Fruit fly (Drosophila melanogaster) whole organism, wandering third instar larva: ENCODE results near the gene gt.

Source experiments
- CG32264 ChIP-seq: fragments of 200-800 bp; sonication (Bioruptor generic); optimal IDR thresholded peaks from 2 replicates; lab custom pipeline; 2016; ENCODE audit warnings: missing biosample characterization, missing genetic modification characterization
- CrebA ChIP-seq: fragments of 200-800 bp; sonication (Bioruptor generic); optimal IDR thresholded peaks from 2 replicates; lab custom pipeline; 2016; ENCODE audit warnings: missing biosample characterization, mild to moderate bottlenecking, missing genetic modification characterization, borderline replicate concordance
- Dfd ChIP-seq: fragments of >200 bp; optimal IDR thresholded peaks from 2 replicates; lab custom pipeline; 2017; ENCODE audit warnings: missing biosample characterization, missing genetic modification characterization
- Dif ChIP-seq: fragments of 200-275, 200-300 bp; sonication (Bioruptor generic); optimal IDR thresholded peaks from 2 replicates; lab custom pipeline; 2018; ENCODE audit warnings: missing biosample characterization, missing genetic modification characterization; ENCODE audit not compliant: partially characterized antibody
- GATAd ChIP-seq: sonication (Bioruptor generic); optimal IDR thresholded peaks from 2 replicates; lab custom pipeline; 2016; ENCODE audit warnings: missing biosample characterization, missing genetic modification characterization
- HLH106 ChIP-seq: fragments of 200-800 bp; optimal IDR thresholded peaks from 3 replicates; lab custom pipeline; 2019; ENCODE audit warnings: missing biosample characterization, mild to moderate bottlenecking, missing genetic modification characterization, moderate library complexity
- Hr83 ChIP-seq: fragments of 200-300 bp; sonication (Bioruptor generic); optimal IDR thresholded peaks from 2 replicates; lab custom pipeline; 2016; ENCODE audit warnings: missing biosample characterization, mild to moderate bottlenecking, missing genetic modification characterization, moderate library complexity; ENCODE audit not compliant: poor library complexity, severe bottlenecking
- Jra ChIP-seq: sonication (Bioruptor generic); optimal IDR thresholded peaks from 2 replicates; lab custom pipeline; 2016; ENCODE audit warnings: missing biosample characterization, missing genetic modification characterization
- Mio ChIP-seq: sonication (Bioruptor generic); optimal IDR thresholded peaks from 2 replicates; lab custom pipeline; 2016; ENCODE audit warnings: missing biosample characterization, missing genetic modification characterization
- N ChIP-seq: fragments of >200 bp; optimal IDR thresholded peaks from 2 replicates; lab custom pipeline; 2018; ENCODE audit warnings: missing biosample characterization, missing external identifiers, missing genetic modification characterization
- OdsH ChIP-seq: fragments of 200-800 bp; sonication (Bioruptor generic); optimal IDR thresholded peaks from 2 replicates; lab custom pipeline; 2016; ENCODE audit warnings: missing biosample characterization, mild to moderate bottlenecking, missing genetic modification characterization
- Rel ChIP-seq, 2 experiments: fragments of 200-800 bp; sonication (Bioruptor generic) in 1 of 2; optimal IDR thresholded peaks; 2 replicates in 1 of 2; 3 replicates in 1 of 2; lab custom pipeline; 2016 to 2019; ENCODE audit warnings: mild to moderate bottlenecking in 2 of 2, missing biosample characterization in 2 of 2, missing genetic modification characterization in 2 of 2, moderate library complexity in 1 of 2
- Vsx2 ChIP-seq: fragments of 200-300, 225-300 bp; sonication (Bioruptor generic); optimal IDR thresholded peaks from 2 replicates; lab custom pipeline; 2018; ENCODE audit warnings: missing biosample characterization, missing genetic modification characterization; ENCODE audit not compliant: partially characterized antibody
- br ChIP-seq: fragments of 200-800 bp; sonication (Bioruptor generic); optimal IDR thresholded peaks from 2 replicates; lab custom pipeline; 2016; ENCODE audit warnings: missing biosample characterization, missing genetic modification characterization
- brk ChIP-seq: fragments of 200-800 bp; sonication (Bioruptor generic); optimal IDR thresholded peaks from 2 replicates; lab custom pipeline; 2016; ENCODE audit warnings: missing biosample characterization, mild to moderate bottlenecking, missing genetic modification characterization
- dmrt93B ChIP-seq: fragments of 200-800 bp; sonication (Bioruptor generic); optimal IDR thresholded peaks from 2 replicates; lab custom pipeline; 2018; ENCODE audit warnings: missing biosample characterization, mild to moderate bottlenecking, missing genetic modification characterization
- ey ChIP-seq: fragments of 200-800 bp; sonication (Bioruptor generic); optimal IDR thresholded peaks from 2 replicates; lab custom pipeline; 2016; ENCODE audit warnings: missing biosample characterization, missing genetic modification characterization
- foxo ChIP-seq, 2 experiments: fragments of 200-800 bp; sonication (Bioruptor generic); optimal IDR thresholded peaks; 2 replicates in 1 of 2; 3 replicates in 1 of 2; lab custom pipeline; 2016 to 2017; ENCODE audit warnings: missing biosample characterization in 2 of 2, missing genetic modification characterization in 2 of 2
- fru ChIP-seq: fragments of 200-800 bp; sonication (Bioruptor generic); optimal IDR thresholded peaks from 3 replicates; lab custom pipeline; 2016; ENCODE audit warnings: missing biosample characterization, mild to moderate bottlenecking, missing genetic modification characterization
- h ChIP-seq: fragments of 200-800 bp; sonication (Bioruptor generic); optimal IDR thresholded peaks from 3 replicates; lab custom pipeline; 2016; ENCODE audit warnings: missing biosample characterization, mild to moderate bottlenecking, missing genetic modification characterization
- lola ChIP-seq: fragments of >200 bp; optimal IDR thresholded peaks from 2 replicates; lab custom pipeline; 2017; ENCODE audit warnings: missing biosample characterization, missing genetic modification characterization
- pan ChIP-seq: fragments of >200 bp; optimal IDR thresholded peaks from 2 replicates; lab custom pipeline; 2017
- psq ChIP-seq: fragments of 200-800 bp; sonication (Bioruptor generic); optimal IDR thresholded peaks from 3 replicates; lab custom pipeline; 2017; ENCODE audit warnings: missing biosample characterization, mild to moderate bottlenecking, missing genetic modification characterization, moderate library complexity
- rgr ChIP-seq: fragments of 200-800 bp; sonication (Bioruptor generic); optimal IDR thresholded peaks from 3 replicates; lab custom pipeline; 2016; ENCODE audit warnings: missing biosample characterization, mild to moderate bottlenecking, missing genetic modification characterization
- sage ChIP-seq: fragments of 200-800 bp; sonication (Bioruptor generic); optimal IDR thresholded peaks from 2 replicates; lab custom pipeline; 2016; ENCODE audit warnings: missing biosample characterization, mild to moderate bottlenecking, missing genetic modification characterization
- tai ChIP-seq: sonication (Bioruptor generic); optimal IDR thresholded peaks from 2 replicates; lab custom pipeline; 2016; ENCODE audit warnings: missing biosample characterization, missing genetic modification characterization
- usp ChIP-seq: fragments of >200 bp; optimal IDR thresholded peaks from 2 replicates; lab custom pipeline; 2017; ENCODE audit warnings: missing biosample characterization, missing genetic modification characterization
- woc ChIP-seq: sonication (Bioruptor generic); optimal IDR thresholded peaks from 2 replicates; lab custom pipeline; 2016; ENCODE audit warnings: missing biosample characterization, mild to moderate bottlenecking, missing genetic modification characterization

The gt gene

DNA sequence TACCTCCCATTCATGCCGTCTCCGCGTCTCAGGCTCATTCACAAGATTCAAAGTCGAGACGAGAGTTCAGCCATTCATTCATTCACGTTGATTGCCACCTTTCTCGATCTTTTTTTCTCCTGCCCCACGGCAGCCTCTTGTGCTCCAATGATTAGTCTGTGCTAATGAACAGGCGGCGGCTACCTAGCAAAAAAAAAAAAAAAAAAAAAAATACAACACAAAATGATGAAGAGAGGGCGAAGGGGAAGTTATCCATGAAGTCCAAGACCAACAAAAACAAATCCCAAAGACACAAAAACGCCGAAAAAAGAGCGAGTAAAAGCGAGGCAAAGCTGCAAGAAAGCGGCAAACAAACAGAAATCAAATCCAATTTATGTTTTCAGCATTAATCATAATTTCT, 38.2 kb upstream of the gt start:
- TF ChIP-seq sage (GFP tag; lab: Kevin White, UChicago) (no peak), dmrt93B (GFP tag; lab: Kevin White, UChicago) (no peak), Jra (GFP tag; lab: Kevin White, UChicago) (no peak), Vsx2 (GFP tag; lab: Kevin White, UChicago) (no peak), GATAd (GFP tag; lab: Kevin White, UChicago) (no peak), HLH106 (tag; lab: Kevin White, UChicago) (no peak), CrebA (GFP tag; lab: Kevin White, UChicago) (no peak), psq (GFP tag; lab: Kevin White, UChicago) (no peak), brk (GFP tag; lab: Kevin White, UChicago) (no peak), Mio (GFP tag; lab: Kevin White, UChicago) (no peak), foxo (GFP tag; optimal IDR thresholded peaks at IDR 0.05; lab: Kevin White, UChicago) (no peak), Dif (no peak), usp (GFP tag; lab: Kevin White, UChicago) (no peak), br (GFP tag; lab: Kevin White, UChicago) (no peak), pan (no peak), N (GFP tag; lab: Kevin White, UChicago) (no peak)

DNA sequence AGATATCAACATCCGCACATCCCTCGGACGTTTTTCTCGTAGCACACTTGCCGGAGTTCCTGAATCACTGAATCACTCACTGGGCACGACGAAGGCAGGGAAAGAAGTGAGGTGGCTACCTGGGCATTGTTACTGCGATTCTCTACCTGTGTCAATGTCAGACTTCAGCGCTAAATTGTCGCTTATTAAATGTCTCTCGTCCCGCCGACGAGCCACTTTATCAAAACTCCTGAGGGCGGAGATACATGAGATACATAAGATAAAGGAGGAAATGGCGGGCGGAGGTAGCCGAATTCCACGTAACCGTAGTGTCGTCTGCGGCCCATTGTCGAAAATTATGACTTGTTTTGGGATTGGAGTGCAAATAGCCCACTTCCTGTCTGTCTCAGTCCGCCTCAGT, 36.9 kb upstream of the gt start:
- TF ChIP-seq br (GFP tag; lab: Kevin White, UChicago), result no peak
- TF ChIP-seq fru (GFP tag; lab: Kevin White, UChicago), result peak; percentile 54
- TF ChIP-seq OdsH, result no peak

DNA sequence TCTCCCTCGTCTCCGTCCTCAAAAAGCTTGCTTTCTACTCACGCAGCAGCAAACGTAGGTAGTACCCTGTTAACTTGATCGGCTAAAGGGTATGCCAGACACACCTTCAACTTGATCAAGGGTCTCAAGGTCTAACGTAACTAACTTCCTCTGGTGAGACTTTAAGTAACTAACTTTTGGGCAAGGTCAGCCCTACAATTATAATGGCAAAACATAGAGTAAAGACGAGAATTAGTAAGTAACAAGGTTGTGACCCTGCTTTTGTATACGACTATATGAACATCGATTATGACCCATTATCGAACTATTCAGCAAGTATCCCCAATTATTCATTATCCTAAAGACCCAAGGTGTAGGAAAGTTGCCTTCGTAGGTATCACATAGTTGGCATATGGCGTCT, 35.4 kb upstream of the gt start:
- TF ChIP-seq HLH106 (tag; lab: Kevin White, UChicago) (no peak), usp (GFP tag; lab: Kevin White, UChicago) (no peak), brk (GFP tag; lab: Kevin White, UChicago) (no peak), Hr83 (no peak), Vsx2 (GFP tag; lab: Kevin White, UChicago) (no peak), Rel (GFP tag; optimal IDR thresholded peaks at IDR 0.05; lab: Kevin White, UChicago) (no peak), Rel (tag; optimal IDR thresholded peaks at IDR 0.05; lab: Kevin White, UChicago) (no peak), h (GFP tag; lab: Kevin White, UChicago) (no peak), Mio (GFP tag; lab: Kevin White, UChicago) (no peak), CG32264 (GFP tag; lab: Kevin White, UChicago) (no peak), woc (GFP tag; lab: Kevin White, UChicago) (no peak), br (GFP tag; lab: Kevin White, UChicago) (no peak), N (GFP tag; lab: Kevin White, UChicago) (no peak), lola (no peak), dmrt93B (GFP tag; lab: Kevin White, UChicago) (no peak), Dfd (GFP tag; lab: Kevin White, UChicago) (no peak), OdsH (no peak)

DNA sequence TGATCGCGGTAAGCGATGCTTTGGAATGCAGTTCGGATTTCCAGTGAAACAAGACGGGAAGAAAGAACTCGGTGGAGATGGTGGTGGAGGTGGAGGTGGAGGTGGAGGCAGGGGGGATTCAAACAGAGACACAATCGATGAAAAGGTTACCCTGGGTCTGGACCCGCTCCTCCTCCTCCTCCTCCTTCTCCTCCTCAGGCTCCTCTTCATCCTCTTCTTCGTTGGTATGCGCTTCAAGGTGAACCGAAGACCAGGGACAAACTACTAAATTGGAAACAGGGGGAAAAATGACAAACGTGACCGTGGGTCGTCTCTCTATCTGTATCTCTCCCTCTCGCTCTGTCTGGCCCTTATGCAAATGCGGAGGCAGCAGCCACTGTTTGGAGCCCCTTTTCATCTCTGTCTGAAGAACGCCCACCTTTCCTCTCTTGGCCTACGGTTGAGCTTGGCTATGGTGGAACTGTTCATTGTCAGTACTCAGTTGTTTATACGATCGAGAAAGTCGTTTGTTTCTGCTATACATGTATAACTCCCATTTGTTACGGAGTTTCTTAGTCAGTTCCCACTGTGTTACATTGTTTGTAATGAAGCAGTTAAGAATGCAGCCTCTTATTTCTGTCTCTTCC, 34.3 kb upstream of the gt start:
- TF ChIP-seq CrebA (GFP tag; lab: Kevin White, UChicago) (no peak), usp (GFP tag; lab: Kevin White, UChicago) (no peak), fru (GFP tag; lab: Kevin White, UChicago) (peak; percentile 9), psq (GFP tag; lab: Kevin White, UChicago) (peak; percentile 62), GATAd (GFP tag; lab: Kevin White, UChicago) (no peak), tai (GFP tag; lab: Kevin White, UChicago) (no peak), rgr (GFP tag; lab: Kevin White, UChicago) (no peak), woc (GFP tag; lab: Kevin White, UChicago) (peak; percentile 0)
- TF ChIP-seq, all 38 proteins: peak for 3

DNA sequence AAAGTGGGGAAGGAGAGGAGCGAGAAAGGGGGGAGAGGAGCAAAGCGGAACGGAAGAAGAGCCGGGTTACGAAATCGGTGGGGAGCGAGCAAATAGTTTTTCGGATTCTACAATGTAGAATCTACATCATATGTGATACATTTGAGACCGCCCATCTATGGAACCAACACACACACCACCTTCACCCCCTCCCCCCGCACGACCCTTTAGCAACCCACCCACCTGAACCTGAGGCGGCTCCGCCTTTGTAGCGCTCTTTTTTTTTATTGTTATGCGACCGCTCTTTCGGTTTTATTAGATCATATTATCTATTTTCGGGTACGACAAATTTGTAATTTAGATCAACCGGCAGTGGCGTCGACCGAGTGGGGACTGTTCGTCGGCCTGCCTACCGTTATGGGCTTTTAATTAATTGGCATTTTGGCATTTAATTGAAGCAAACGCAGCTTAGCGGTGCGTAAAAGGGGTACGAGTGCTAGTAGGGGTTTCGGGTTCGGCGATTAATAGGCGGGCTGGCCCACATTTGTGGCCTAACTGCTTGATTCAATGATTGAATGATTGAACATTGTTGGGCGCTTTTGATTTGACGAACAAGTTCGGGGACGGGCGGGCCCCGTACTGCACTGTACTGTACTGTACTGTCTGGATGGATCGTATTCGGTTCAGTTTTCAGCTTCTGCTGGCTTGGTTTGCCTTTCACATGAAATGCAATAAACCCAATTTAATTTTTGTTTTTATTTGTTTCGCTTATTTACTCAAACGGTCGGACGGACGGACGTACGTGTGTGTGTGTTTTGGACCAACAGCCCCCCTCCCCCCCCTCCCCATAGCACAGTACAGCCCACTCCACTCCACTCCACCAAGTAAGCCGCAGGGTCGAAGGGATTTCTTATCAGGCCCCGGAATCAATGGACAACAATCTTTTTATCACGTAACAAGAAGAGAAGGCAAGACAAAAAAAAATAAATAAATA, 32.9 kb upstream of the gt start:
- TF ChIP-seq pan, result no peak
- no peak for TF ChIP-seq ey (GFP tag; lab: Kevin White, UChicago)
- TF ChIP-seq Dfd (GFP tag; lab: Kevin White, UChicago), result peak; percentile 36
- TF ChIP-seq, all 38 proteins: peak for 1
